Worm (Caenorhabditis elegans): ENCODE results near the gene R155.3.

ce11 chrIII:1970433-1970832 is 6.1 kb downstream of the R155.3 start, which contains the start of gene R155.5:
- TF ChIP-seq mep-1 (tag; optimal IDR thresholded peaks at IDR 0.05), result no peak
- no peak for TF ChIP-seq nhr-28 (tag; optimal IDR thresholded peaks at IDR 0.05)
- TF ChIP-seq ces-1 (GFP tag; optimal IDR thresholded peaks at IDR 0.05), result no peak
